Worm (Caenorhabditis elegans) whole organism, early embryonic: ENCODE data around the gene Y38A10A.7.

Source experiments
- B0310.2 ChIP-seq: sonication (generic microtip); optimal IDR thresholded peaks from 2 replicates; lab custom pipeline; 2016; ENCODE audit warnings: mild to moderate bottlenecking, missing genetic modification characterization, missing compliant biosample characterization
- flt-1 ChIP-seq: fragments of 200-800 bp; sonication (Bioruptor generic); IDR thresholded peaks from 2 replicates; pipeline ENCODE4 v1.3.6; 2022; ENCODE audit warnings: missing genetic modification characterization, missing compliant biosample characterization
- hmbx-1 ChIP-seq: sonication (generic microtip); optimal IDR thresholded peaks from 2 replicates; lab custom pipeline; 2016; ENCODE audit warnings: mild to moderate bottlenecking, missing genetic modification characterization, missing compliant biosample characterization
- tbx-37 ChIP-seq: fragments of 200-800 bp; sonication (Bioruptor generic); conservative IDR thresholded peaks from 2 replicates; pipeline ENCODE4 v1.3.6; 2022; ENCODE audit warnings: missing genetic modification reagents, missing genetic modification characterization, missing compliant biosample characterization

- TF ChIP-seq hmbx-1 (no peak), flt-1 (no peak), tbx-37 (GFP tag; lab: Robert Waterston, UW) (no peak), B0310.2 (no peak)
Observed at ce11 chrV:6128355-6128754, 32.4 kb downstream of the Y38A10A.7 start.
